Fruit fly (Drosophila melanogaster): Measurements from ENCODE around the gene Acp95EF.

Gene Acp95EF

dm6 chr3R:24261380-24262021 is 32.7 kb downstream of the Acp95EF start:
- no peak for TF ChIP-seq CTCF (optimal IDR thresholded peaks at IDR 0.05)
- no peak for TF ChIP-seq CG8478 (optimal IDR thresholded peaks at IDR 0.05)

- no peak for TF ChIP-seq CTCF (optimal IDR thresholded peaks at IDR 0.05)
- no peak for TF ChIP-seq CG8478 (optimal IDR thresholded peaks at IDR 0.05)
Observed at dm6 chr3R:24262923-24263322, 34.1 kb downstream of the Acp95EF start.

- no peak for TF ChIP-seq CTCF (optimal IDR thresholded peaks at IDR 0.05)
- no peak for TF ChIP-seq CG8478 (optimal IDR thresholded peaks at IDR 0.05)
Observed at dm6 chr3R:24263588-24264413, 35.0 kb downstream of the Acp95EF start.

dm6 chr3R:24264414-24265363 is 35.9 kb downstream of the Acp95EF start:
- no peak for TF ChIP-seq CTCF (optimal IDR thresholded peaks at IDR 0.05)
- TF ChIP-seq CG8478 (optimal IDR thresholded peaks at IDR 0.05), result no peak

- TF ChIP-seq CTCF (optimal IDR thresholded peaks at IDR 0.05) (no peak), CG8478 (optimal IDR thresholded peaks at IDR 0.05) (no peak)
Observed at dm6 chr3R:24266786-24267579, 38.2 kb downstream of the Acp95EF start.

- no peak for TF ChIP-seq CTCF (optimal IDR thresholded peaks at IDR 0.05)
- TF ChIP-seq CG8478 (optimal IDR thresholded peaks at IDR 0.05), result no peak
Observed at dm6 chr3R:24267580-24268202, 38.9 kb downstream of the Acp95EF start.

- no peak for TF ChIP-seq CTCF (optimal IDR thresholded peaks at IDR 0.05)
- no peak for TF ChIP-seq CG8478 (optimal IDR thresholded peaks at IDR 0.05)
Observed at dm6 chr3R:24268293-24268692, 39.5 kb downstream of the Acp95EF start.

DNA sequence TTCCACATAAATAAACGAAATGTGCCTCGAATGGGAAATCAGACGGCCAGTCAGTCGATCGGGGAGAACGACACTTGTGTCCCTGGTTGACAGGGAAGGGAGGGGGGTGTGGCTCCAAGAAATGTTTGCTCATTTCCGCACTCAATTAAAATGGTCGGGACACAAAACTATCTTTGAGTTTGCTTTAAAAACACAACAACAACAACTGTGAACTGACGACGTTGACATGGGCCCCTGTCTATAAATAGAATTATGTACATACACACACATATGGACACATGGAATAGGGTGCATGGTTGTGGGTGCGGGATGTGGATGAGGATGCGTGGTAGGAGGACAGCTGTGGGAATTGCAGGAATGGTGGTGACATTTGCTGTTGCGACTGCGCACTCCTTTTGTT is 41.3 kb downstream of the Acp95EF start:
- TF ChIP-seq CTCF (optimal IDR thresholded peaks at IDR 0.05) (no peak), CG8478 (optimal IDR thresholded peaks at IDR 0.05) (no peak)

DNA sequence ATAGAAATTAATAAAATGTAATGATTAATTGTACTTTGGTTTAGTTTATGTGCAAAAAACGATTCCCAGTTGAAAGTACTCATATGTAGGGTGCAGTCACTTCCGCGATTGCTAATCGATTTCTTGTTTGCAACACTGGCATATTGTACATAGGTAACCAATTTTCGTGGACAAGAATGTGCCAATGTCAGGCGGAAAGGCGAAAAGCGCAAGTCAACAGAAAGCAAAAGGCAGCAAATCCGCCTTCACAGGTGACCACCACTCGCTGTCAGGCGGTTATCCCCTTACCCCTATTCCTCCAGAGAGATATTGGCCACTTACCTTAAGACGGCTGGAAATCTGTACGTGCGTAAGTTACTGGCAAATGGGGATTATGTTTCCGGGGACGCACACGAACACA is 41.8 kb downstream of the Acp95EF start:
- TF ChIP-seq CTCF (optimal IDR thresholded peaks at IDR 0.05) (no peak), CG8478 (optimal IDR thresholded peaks at IDR 0.05) (no peak)

DNA sequence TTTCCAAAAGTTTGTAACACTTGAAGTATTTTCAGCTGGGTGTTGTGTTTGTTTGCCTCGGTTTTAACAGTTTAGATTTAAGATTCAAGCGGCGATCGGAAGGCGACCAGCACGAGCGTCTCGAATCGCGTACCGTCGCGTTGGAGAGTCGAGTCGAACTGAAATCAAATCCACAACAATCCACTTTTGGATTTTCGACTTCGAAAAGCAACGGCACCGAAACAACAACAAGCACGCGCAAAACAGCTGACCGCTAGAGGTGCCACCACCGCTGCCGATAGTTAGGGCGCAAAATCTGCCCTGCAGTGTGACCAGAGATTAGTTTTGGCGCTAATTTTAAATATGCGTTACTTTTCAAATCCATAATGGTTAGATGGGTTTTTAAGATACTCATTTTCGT is 42.3 kb downstream of the Acp95EF start, which contains the start of gene jar:
Gene jar, minus strand, starts transcription at position 163 of the 400 bp plus-strand sequence.
- TF ChIP-seq CTCF (optimal IDR thresholded peaks at IDR 0.05) (peak; percentile 53 to 56), CG8478 (optimal IDR thresholded peaks at IDR 0.05) (no peak)

DNA sequence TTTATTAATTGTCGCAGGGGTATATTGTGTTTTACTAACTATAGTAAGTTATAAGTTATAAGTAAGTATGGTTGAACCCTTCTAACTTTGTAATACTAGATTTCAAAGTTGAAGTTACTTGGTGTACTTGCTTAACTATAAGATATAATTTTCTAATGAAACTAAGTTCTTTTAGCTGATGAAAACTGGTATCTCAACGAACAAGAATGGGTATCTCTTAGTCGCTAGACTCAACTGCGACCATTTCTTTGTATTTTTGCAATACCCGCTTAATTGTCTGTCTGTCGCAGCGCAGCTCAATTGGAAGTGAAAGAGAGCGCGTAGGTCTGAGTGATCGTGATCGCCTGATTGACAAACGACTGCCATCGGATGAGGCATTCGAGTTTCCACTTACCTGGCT is 43.5 kb downstream of the Acp95EF start:
- no peak for TF ChIP-seq CG8478 (optimal IDR thresholded peaks at IDR 0.05)
- TF ChIP-seq CTCF (optimal IDR thresholded peaks at IDR 0.05), result no peak

DNA sequence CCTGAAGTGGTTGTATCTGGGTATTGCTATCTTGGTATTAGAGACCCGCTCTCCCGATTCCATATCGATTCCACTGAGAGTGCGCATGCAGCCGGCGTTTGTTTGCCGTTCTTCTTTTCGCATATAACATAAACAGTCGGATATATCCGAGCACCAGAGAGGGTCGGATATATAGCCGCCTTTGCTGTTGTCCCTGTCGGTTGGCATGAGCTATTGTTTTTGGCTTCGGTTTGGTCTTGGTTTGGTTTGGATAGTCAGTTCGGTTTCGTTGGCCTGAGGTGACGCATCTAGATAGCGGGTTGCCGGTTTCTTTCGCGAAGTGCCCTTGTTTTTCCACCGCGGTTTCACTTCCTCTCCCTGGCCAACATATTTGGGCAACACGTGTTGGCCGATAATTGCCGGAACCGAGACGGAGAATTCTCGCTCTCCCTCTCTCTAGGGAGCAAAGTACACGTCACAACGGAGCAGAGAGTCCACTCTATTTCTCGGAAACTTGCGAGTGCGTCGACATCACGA is 44.1 kb downstream of the Acp95EF start, which contains the start of gene Orct2:
Gene Orct2, plus strand, starts transcription at position 255 of the 516 bp plus-strand sequence.
- TF ChIP-seq CG8478 (optimal IDR thresholded peaks at IDR 0.05) (no peak), CTCF (optimal IDR thresholded peaks at IDR 0.05) (no peak)

dm6 chr3R:24274212-24274611 is 45.4 kb downstream of the Acp95EF start:
- TF ChIP-seq CTCF (optimal IDR thresholded peaks at IDR 0.05) (no peak), CG8478 (optimal IDR thresholded peaks at IDR 0.05) (no peak)

DNA sequence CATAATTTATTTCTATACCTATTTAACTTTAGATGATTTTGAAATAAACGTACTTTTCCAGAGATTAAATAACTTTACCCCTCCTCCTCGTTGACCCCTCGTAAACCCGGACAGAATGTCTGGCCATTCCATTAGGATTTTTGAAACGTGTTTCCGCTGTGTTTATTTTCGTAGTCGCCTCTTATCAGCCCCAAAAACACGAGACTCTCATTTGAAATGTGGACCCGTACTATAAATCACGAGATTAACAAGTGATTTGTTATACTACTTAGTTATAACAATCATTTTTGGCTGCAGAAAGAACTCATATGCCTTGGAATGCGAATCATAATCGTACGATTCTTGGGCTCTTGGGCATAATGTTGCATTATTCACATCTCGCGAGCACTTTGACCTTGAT is 46.7 kb downstream of the Acp95EF start:
- TF ChIP-seq CG8478 (optimal IDR thresholded peaks at IDR 0.05) (no peak), CTCF (optimal IDR thresholded peaks at IDR 0.05) (no peak)
